Worm (Caenorhabditis elegans) whole organism, young adult: Measurements from ENCODE around the gene cpt-2.

Source experiments
- B0019.2 ChIP-seq: fragments of 200-800 bp; sonication (Bioruptor generic); conservative IDR thresholded peaks from 2 replicates; pipeline ENCODE4 v1.3.6; 2022; ENCODE audit warnings: missing genetic modification reagents, missing genetic modification characterization, missing compliant biosample characterization
- B0035.1 ChIP-seq: sonication (generic microtip); optimal IDR thresholded peaks from 2 replicates; lab custom pipeline; 2016; ENCODE audit warnings: missing genetic modification characterization, mild to moderate bottlenecking, missing compliant biosample characterization, missing genotype, missing genetic modification reagents
- F10E7.11 ChIP-seq: sonication (generic microtip); optimal IDR thresholded peaks from 2 replicates; lab custom pipeline; 2017; ENCODE audit warnings: mild to moderate bottlenecking, missing genetic modification characterization, moderate library complexity, missing compliant biosample characterization
- F22D6.2 ChIP-seq: sonication (generic microtip); optimal IDR thresholded peaks from 2 replicates; lab custom pipeline; 2016; ENCODE audit warnings: mild to moderate bottlenecking, missing genetic modification characterization, missing compliant biosample characterization
- F37B4.10 ChIP-seq: fragments of 200-800 bp; sonication (Bioruptor generic); IDR thresholded peaks from 2 replicates; pipeline ENCODE4 v1.3.6; 2022; ENCODE audit warnings: missing genetic modification characterization, missing compliant biosample characterization
- F49E8.2 ChIP-seq: sonication (generic microtip); optimal IDR thresholded peaks from 3 replicates; lab custom pipeline; 2017; ENCODE audit warnings: missing genetic modification characterization, mild to moderate bottlenecking, missing compliant biosample characterization, antibody characterized with exemption, moderate library complexity; ENCODE audit not compliant: insufficient read depth
- Y67H2A.10 ChIP-seq: fragments of 200-800 bp; sonication (Bioruptor generic); conservative IDR thresholded peaks from 2 replicates; pipeline ENCODE4 v1.3.6; 2022; ENCODE audit warnings: missing genetic modification reagents, missing genetic modification characterization, missing compliant biosample characterization
- Y79H2A.3 ChIP-seq: fragments of 200-800 bp; sonication (Bioruptor generic); conservative IDR thresholded peaks from 2 replicates; pipeline ENCODE4 v1.3.6; 2022; ENCODE audit warnings: missing genetic modification reagents, missing genetic modification characterization, missing compliant biosample characterization
- ZK185.1 ChIP-seq: sonication (generic microtip); optimal IDR thresholded peaks from 2 replicates; lab custom pipeline; 2016; ENCODE audit warnings: mild to moderate bottlenecking, missing genetic modification characterization, missing compliant biosample characterization; ENCODE audit not compliant: poor library complexity, severe bottlenecking
- ama-1 ChIP-seq, 3 experiments: fragments of 150-350 bp in 1 of 3; sonication (generic microtip) in 2 of 3; optimal IDR thresholded peaks; 2 replicates each; lab custom pipeline; 2014 to 2018; ENCODE audit warnings: missing biosample characterization in 2 of 3, missing genetic modification characterization in 2 of 3, missing genetic modification reagents in 2 of 3
- athp-1 ChIP-seq: sonication (generic microtip); optimal IDR thresholded peaks from 2 replicates; lab custom pipeline; 2017; ENCODE audit warnings: mild to moderate bottlenecking, missing genetic modification characterization, missing compliant biosample characterization
- attf-6 ChIP-seq: fragments of 200-800 bp; sonication (Bioruptor generic); IDR thresholded peaks from 2 replicates; pipeline ENCODE4 v1.3.6; 2022; ENCODE audit warnings: missing genetic modification reagents, missing genetic modification characterization, missing compliant biosample characterization
- bed-1 ChIP-seq: fragments of 200-800 bp; sonication (Bioruptor generic); IDR thresholded peaks from 2 replicates; pipeline ENCODE4 v1.3.6; 2022; ENCODE audit warnings: missing genetic modification reagents, missing genetic modification characterization, missing compliant biosample characterization
- ccch-3 ChIP-seq: fragments of 200-800 bp; sonication (Bioruptor generic); optimal IDR thresholded peaks from 2 replicates; lab custom pipeline; 2018; ENCODE audit warnings: mild to moderate bottlenecking, missing genetic modification characterization, missing compliant biosample characterization
- cebp-2 ChIP-seq: fragments of 200-800 bp; sonication (Bioruptor generic); IDR thresholded peaks from 2 replicates; pipeline ENCODE4 v1.3.6; 2022; ENCODE audit warnings: missing genetic modification characterization, missing compliant biosample characterization
- ceh-79 ChIP-seq: sonication (generic microtip); optimal IDR thresholded peaks from 2 replicates; lab custom pipeline; 2017; ENCODE audit warnings: mild to moderate bottlenecking, missing genetic modification characterization, missing compliant biosample characterization
- chd-7 ChIP-seq: sonication (generic microtip); optimal IDR thresholded peaks from 2 replicates; lab custom pipeline; 2016; ENCODE audit warnings: mild to moderate bottlenecking, missing genetic modification characterization, moderate library complexity, missing compliant biosample characterization
- egl-44 ChIP-seq: fragments of 200-800 bp; sonication (Bioruptor generic); IDR thresholded peaks from 2 replicates; pipeline ENCODE4 v1.3.6; 2022; ENCODE audit warnings: missing genetic modification reagents, missing genetic modification characterization, missing compliant biosample characterization
- ets-4 ChIP-seq: fragments of 200-800 bp; sonication (Bioruptor generic); optimal IDR thresholded peaks from 2 replicates; lab custom pipeline; 2018; ENCODE audit warnings: mild to moderate bottlenecking, missing genetic modification characterization, missing compliant biosample characterization
- fkh-3 ChIP-seq: sonication (generic microtip); optimal IDR thresholded peaks from 2 replicates; lab custom pipeline; 2016; ENCODE audit warnings: mild to moderate bottlenecking, missing genetic modification characterization, missing compliant biosample characterization
- gei-17 ChIP-seq: fragments of 200-800 bp; sonication (Bioruptor generic); optimal IDR thresholded peaks from 2 replicates; lab custom pipeline; 2018; ENCODE audit warnings: mild to moderate bottlenecking, missing genetic modification characterization, missing compliant biosample characterization
- hlh-26 ChIP-seq: fragments of 200-800 bp; sonication (Bioruptor generic); conservative IDR thresholded peaks from 2 replicates; pipeline ENCODE4 v1.3.6; 2022; ENCODE audit warnings: missing genetic modification reagents, missing genetic modification characterization, missing compliant biosample characterization
- hmg-1.2 ChIP-seq: fragments of 200-800 bp; sonication (Bioruptor generic); IDR thresholded peaks from 2 replicates; pipeline ENCODE4 v1.3.6; 2022; ENCODE audit warnings: missing genetic modification reagents, missing genetic modification characterization, missing compliant biosample characterization
- hmg-20 ChIP-seq: fragments of 200-800 bp; sonication (Bioruptor generic); IDR thresholded peaks from 2 replicates; pipeline ENCODE4 v1.3.6; 2022; ENCODE audit warnings: missing genetic modification reagents, missing genetic modification characterization, missing compliant biosample characterization
- hrde-1 ChIP-seq: sonication (generic microtip); optimal IDR thresholded peaks from 2 replicates; lab custom pipeline; 2016; ENCODE audit warnings: missing genetic modification characterization, mild to moderate bottlenecking, missing compliant biosample characterization, moderate library complexity, missing genotype, missing genetic modification reagents, borderline replicate concordance
- lag-1 ChIP-seq: fragments of 200-800 bp; sonication (Bioruptor generic); IDR thresholded peaks from 2 replicates; pipeline ENCODE4 v1.3.6; 2022; ENCODE audit warnings: missing genetic modification reagents, missing genetic modification characterization, missing compliant biosample characterization
- lin-35 ChIP-seq, 3 experiments: fragments of 150-350 bp in 2 of 3; sonication (generic microtip) in 1 of 3; optimal IDR thresholded peaks; 2 replicates each; lab custom pipeline; 2014 to 2018; ENCODE audit warnings: missing biosample characterization in 3 of 3, missing genetic modification characterization in 3 of 3, missing genetic modification reagents in 3 of 3
- lin-40 ChIP-seq: sonication (generic microtip); optimal IDR thresholded peaks from 2 replicates; lab custom pipeline; 2016; ENCODE audit warnings: missing genetic modification characterization, mild to moderate bottlenecking, missing compliant biosample characterization, missing genotype, missing genetic modification reagents
- lin-54 ChIP-seq: fragments of 200-800 bp; sonication (Bioruptor generic); optimal IDR thresholded peaks from 2 replicates; lab custom pipeline; 2018; ENCODE audit warnings: mild to moderate bottlenecking, missing genetic modification characterization, missing compliant biosample characterization
- lir-1 ChIP-seq: fragments of 200-800 bp; sonication (Bioruptor generic); conservative IDR thresholded peaks from 2 replicates; pipeline ENCODE4 v1.3.6; 2022; ENCODE audit warnings: missing genetic modification reagents, missing genetic modification characterization, missing compliant biosample characterization
- madf-10 ChIP-seq: sonication (generic microtip); optimal IDR thresholded peaks from 2 replicates; lab custom pipeline; 2016; ENCODE audit warnings: mild to moderate bottlenecking, missing genetic modification characterization, missing compliant biosample characterization
- madf-6 ChIP-seq: fragments of 200-800 bp; sonication (Bioruptor generic); IDR thresholded peaks from 2 replicates; pipeline ENCODE4 v1.3.6; 2022; ENCODE audit warnings: missing genetic modification reagents, missing genetic modification characterization, missing compliant biosample characterization
- madf-8 ChIP-seq: fragments of 200-800 bp; sonication (Bioruptor generic); conservative IDR thresholded peaks from 2 replicates; pipeline ENCODE4 v1.3.6; 2022; ENCODE audit warnings: missing genetic modification reagents, missing genetic modification characterization, missing compliant biosample characterization
- mcd-1 ChIP-seq: fragments of 200-800 bp; sonication (Bioruptor generic); IDR thresholded peaks from 2 replicates; pipeline ENCODE4 v1.3.6; 2022; ENCODE audit warnings: missing genetic modification reagents, missing genetic modification characterization, missing compliant biosample characterization
- nfya-1 ChIP-seq: sonication (generic microtip); optimal IDR thresholded peaks from 2 replicates; lab custom pipeline; 2017; ENCODE audit warnings: antibody characterized with exemption, missing compliant biosample characterization, missing genetic modification characterization, borderline replicate concordance; ENCODE audit not compliant: insufficient read depth
- nfyb-1 ChIP-seq: fragments of 200-800 bp; sonication (Bioruptor generic); IDR thresholded peaks from 2 replicates; pipeline ENCODE4 v1.3.6; 2022; ENCODE audit warnings: missing genetic modification reagents, missing genetic modification characterization, missing compliant biosample characterization
- nhr-90 ChIP-seq: sonication (generic microtip); optimal IDR thresholded peaks from 2 replicates; lab custom pipeline; 2016; ENCODE audit warnings: missing genotype, mild to moderate bottlenecking, missing genetic modification characterization, missing compliant biosample characterization
- rcor-1 ChIP-seq: fragments of 200-800 bp; sonication (Bioruptor generic); IDR thresholded peaks from 2 replicates; pipeline ENCODE4 v1.3.6; 2022; ENCODE audit warnings: missing genetic modification reagents, missing genetic modification characterization, missing compliant biosample characterization
- rec-8 ChIP-seq, 2 experiments: sonication (generic microtip); optimal IDR thresholded peaks; 2 replicates each; lab custom pipeline; 2016; ENCODE audit warnings: mild to moderate bottlenecking in 2 of 2, missing genetic modification characterization in 2 of 2, missing genetic modification reagents in 2 of 2, missing genotype in 2 of 2, missing biosample characterization in 1 of 2, missing compliant biosample characterization in 1 of 2, moderate library complexity in 1 of 2
- rpc-1 ChIP-seq, 2 experiments: fragments of 150-350 bp in 1 of 2; sonication (generic microtip) in 1 of 2; optimal IDR thresholded peaks; 2 replicates each; lab custom pipeline; 2014 to 2018; ENCODE audit warnings: missing biosample characterization in 1 of 2, missing genetic modification characterization in 1 of 2, missing genetic modification reagents in 1 of 2, missing genotype in 1 of 2
- sea-2 ChIP-seq: fragments of 200-800 bp; sonication (Bioruptor generic); IDR thresholded peaks from 2 replicates; pipeline ENCODE4 v1.3.6; 2022; ENCODE audit warnings: missing genetic modification characterization, missing compliant biosample characterization
- snpc-4 ChIP-seq, 5 experiments: fragments of 150-350 bp in 1 of 5; sonication (generic microtip) in 4 of 5; optimal IDR thresholded peaks; 2 replicates each; lab custom pipeline; 2014 to 2018; ENCODE audit warnings: missing genetic modification characterization in 5 of 5, missing biosample characterization in 3 of 5, antibody characterized with exemption in 2 of 5, mild to moderate bottlenecking in 2 of 5, missing compliant biosample characterization in 2 of 5, missing genotype in 2 of 5, moderate library complexity in 2 of 5, missing genetic modification reagents in 1 of 5
- unc-62 ChIP-seq: fragments of 150-350 bp; optimal IDR thresholded peaks from 2 replicates; lab custom pipeline; 2014; ENCODE audit warnings: missing biosample characterization, missing genetic modification reagents, missing genetic modification characterization
- zim-3 ChIP-seq: sonication (generic microtip); optimal IDR thresholded peaks from 2 replicates; lab custom pipeline; 2017; ENCODE audit warnings: mild to moderate bottlenecking, missing genetic modification characterization, moderate library complexity, missing compliant biosample characterization
- ztf-22 ChIP-seq: fragments of 200-800 bp; sonication (Bioruptor generic); optimal IDR thresholded peaks from 2 replicates; lab custom pipeline; 2018; ENCODE audit warnings: mild to moderate bottlenecking, missing genetic modification characterization, moderate library complexity, missing compliant biosample characterization
- ztf-6 ChIP-seq: fragments of 200-800 bp; sonication (Bioruptor generic); IDR thresholded peaks from 2 replicates; pipeline ENCODE4 v1.3.6; 2022; ENCODE audit warnings: missing genetic modification reagents, missing genetic modification characterization, missing compliant biosample characterization

Gene cpt-2

ce11 chrIV:11145929-11146339 is 33.5 kb upstream of the cpt-2 start (continued):
- TF ChIP-seq ztf-6 (GFP tag; lab: Robert Waterston, UW) (no peak), bed-1 (no peak), hmg-20 (GFP tag; lab: Robert Waterston, UW) (no peak), ceh-79 (tag; lab: Kevin White, UChicago) (peak; percentile 57), zim-3 (tag; lab: Kevin White, UChicago) (peak; percentile 75), B0035.1 (peak; percentile 61), madf-8 (GFP tag; lab: Robert Waterston, UW) (no peak), attf-6 (peak; percentile 78; the same call in 1 of the 2 replicates), hlh-26 (GFP tag; lab: Robert Waterston, UW) (no peak), F22D6.2 (tag; lab: Kevin White, UChicago) (no peak), lin-40 (tag; lab: Kevin White, UChicago) (no peak), nhr-90 (tag; lab: Kevin White, UChicago) (peak; percentile 24), egl-44 (GFP tag; lab: Robert Waterston, UW) (no peak), lin-35 (GFP tag; optimal IDR thresholded peaks at IDR 0.05; lab: Kevin White, UChicago) (peak in 1 of 3 experiments; percentile 47), lir-1 (GFP tag; lab: Robert Waterston, UW) (no peak), gei-17 (no peak), rcor-1 (GFP tag; lab: Robert Waterston, UW) (no peak), mcd-1 (GFP tag; lab: Robert Waterston, UW) (no peak), unc-62 (GFP tag; lab: Kevin White, UChicago) (no peak), athp-1 (tag; lab: Kevin White, UChicago) (peak; percentile 61), ZK185.1 (tag; lab: Kevin White, UChicago) (no peak), hmg-1.2 (GFP tag; lab: Robert Waterston, UW) (no peak), chd-7 (tag; lab: Kevin White, UChicago) (peak; percentile 63), sea-2 (GFP tag; lab: Robert Waterston, UW) (no peak), rec-8 (tag; optimal IDR thresholded peaks at IDR 0.05; lab: Kevin White, UChicago) (peak in 1 of 2 experiments; percentile 53), snpc-4 (GFP tag; optimal IDR thresholded peaks at IDR 0.05; lab: Kevin White, UChicago) (peak; percentile 54), snpc-4 (tag; optimal IDR thresholded peaks at IDR 0.05; lab: Kevin White, UChicago) (peak in 2 of 4 experiments; percentile 37 to 45), hrde-1 (peak; percentile 89), F10E7.11 (peak; percentile 91), rpc-1 (optimal IDR thresholded peaks at IDR 0.05; lab: Kevin White, UChicago) (no peak), rpc-1 (tag; optimal IDR thresholded peaks at IDR 0.05; lab: Kevin White, UChicago) (no peak), F37B4.10 (GFP tag; lab: Robert Waterston, UW) (no peak), nfyb-1 (peak; percentile 21; the same call in 1 of the 2 replicates), ets-4 (GFP tag; lab: Kevin White, UChicago) (no peak), B0019.2 (GFP tag; lab: Robert Waterston, UW) (no peak), cebp-2 (GFP tag; lab: Robert Waterston, UW) (no peak; the same call in 1 of the 2 replicates), F49E8.2 (tag; lab: Kevin White, UChicago) (peak; percentile 94), madf-10 (tag; lab: Kevin White, UChicago) (no peak), nfya-1 (no peak), ccch-3 (no peak), ztf-22 (GFP tag; lab: Kevin White, UChicago) (no peak), fkh-3 (tag; lab: Kevin White, UChicago) (peak; percentile 57), Y79H2A.3 (GFP tag; lab: Robert Waterston, UW) (0 out of 2 replicates have a peak, but pooled peaks have one; percentile 39), Y67H2A.10 (GFP tag; lab: Robert Waterston, UW) (no peak), lin-54 (GFP tag; lab: Kevin White, UChicago) (peak; percentile 46), ama-1 (optimal IDR thresholded peaks at IDR 0.05; lab: Kevin White, UChicago) (no peak), ama-1 (GFP tag; optimal IDR thresholded peaks at IDR 0.05; lab: Kevin White, UChicago) (peak in 1 of 2 experiments; percentile 63), lag-1 (GFP tag; lab: Robert Waterston, UW) (no peak), madf-6 (GFP tag; lab: Robert Waterston, UW) (peak; percentile 67)
